Worm (Caenorhabditis elegans): ENCODE data around the gene F35H8.1.

Gene F35H8.1

DNA sequence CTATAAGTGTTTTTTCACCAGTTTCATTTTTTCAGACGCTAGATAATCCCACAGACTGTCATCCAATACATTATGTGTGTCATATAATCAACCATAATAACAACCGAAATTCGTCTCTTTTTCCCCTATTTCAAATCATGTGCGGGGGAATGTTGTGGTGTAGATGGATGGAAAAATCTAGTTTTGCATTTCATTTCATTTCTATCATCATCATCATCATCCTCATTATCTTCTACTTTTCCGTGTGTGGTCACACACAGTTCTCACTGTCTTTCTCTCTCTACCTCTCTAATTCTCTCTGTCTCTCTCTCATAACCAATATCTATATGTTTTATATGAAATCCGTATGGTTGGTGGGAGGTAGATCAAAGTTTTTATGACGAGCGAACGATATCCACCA is 20.3 kb upstream of the F35H8.1 start (continued):
- no peak for TF ChIP-seq ceh-28 (tag; optimal IDR thresholded peaks at IDR 0.05)
- TF ChIP-seq lsy-2 (tag; optimal IDR thresholded peaks at IDR 0.05) = no peak
- no peak for TF ChIP-seq dmd-8 (GFP tag; IDR thresholded peaks at IDR 0.05)
- TF ChIP-seq aha-1 (tag) = no peak
- TF ChIP-seq egl-27 (tag; optimal IDR thresholded peaks at IDR 0.05) = no peak
- TF ChIP-seq tra-1 (GFP tag; IDR thresholded peaks at IDR 0.05) = no peak
- peak in 1 of 2 experiments; percentile 8 for TF ChIP-seq mdl-1 (tag; optimal IDR thresholded peaks at IDR 0.05)

DNA sequence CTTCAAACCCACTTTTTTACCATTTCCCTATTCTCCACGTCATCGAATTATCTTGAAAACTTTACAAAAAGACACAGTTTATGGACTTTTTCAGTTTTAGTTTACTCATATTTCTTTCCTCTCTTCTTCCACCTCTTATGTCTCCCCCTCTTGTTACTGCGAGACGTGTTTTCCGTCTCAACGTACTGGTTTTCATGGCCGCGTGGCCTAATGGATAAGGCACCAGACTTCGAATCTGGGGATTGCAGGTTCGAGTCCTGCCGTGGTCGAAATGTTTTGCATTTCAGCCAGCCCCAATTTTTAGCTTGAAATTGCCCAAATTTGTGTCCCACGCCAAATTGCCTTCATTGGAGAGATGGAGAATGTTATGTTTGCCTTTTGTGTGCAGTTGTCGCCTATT is 13.0 kb upstream of the F35H8.1 start:
- TF ChIP-seq madf-9 (GFP tag; conservative IDR thresholded peaks at IDR 0.05) = peak; percentile 80
- no peak for TF ChIP-seq nhr-237 (tag; optimal IDR thresholded peaks at IDR 0.05)
- TF ChIP-seq mes-2 (tag; optimal IDR thresholded peaks at IDR 0.05; ENCODE audit: poor library complexity, severe bottlenecking) = peak; percentile 73
- no peak for TF ChIP-seq skn-1 (tag; optimal IDR thresholded peaks at IDR 0.05)
- peak; percentile 73 for TF ChIP-seq snpc-1.2 (GFP tag; IDR thresholded peaks at IDR 0.05)
- TF ChIP-seq nhr-111 (GFP tag; optimal IDR thresholded peaks at IDR 0.05) = peak; percentile 67
- peak; percentile 50 for TF ChIP-seq rbr-2 (tag; optimal IDR thresholded peaks at IDR 0.05)
- peak; percentile 88; the same call in 1 of the 2 replicates for TF ChIP-seq pha-4 (GFP tag; IDR thresholded peaks at IDR 0.05)
- TF ChIP-seq pha-4 (tag; optimal IDR thresholded peaks at IDR 0.05) = no peak
- TF ChIP-seq nhr-102 (tag; optimal IDR thresholded peaks at IDR 0.05) = peak; percentile 50
- peak; percentile 65; the same call in 1 of the 2 replicates for TF ChIP-seq T26A8.4 (GFP tag; IDR thresholded peaks at IDR 0.05)
- TF ChIP-seq nhr-41 (GFP tag; IDR thresholded peaks at IDR 0.05) = peak; percentile 82; the same call in 1 of the 2 replicates
- no peak for TF ChIP-seq unc-62 (GFP tag; optimal IDR thresholded peaks at IDR 0.05 in 1 of 2)
- no peak for TF ChIP-seq unc-62 (tag; optimal IDR thresholded peaks at IDR 0.05)
- TF ChIP-seq fkh-10 (GFP tag; optimal IDR thresholded peaks at IDR 0.05) = no peak
- peak; percentile 71 for TF ChIP-seq nhr-11 (tag; optimal IDR thresholded peaks at IDR 0.05)
- no peak for TF ChIP-seq jun-1 (tag; optimal IDR thresholded peaks at IDR 0.05)
- TF ChIP-seq lin-13 (GFP tag; optimal IDR thresholded peaks at IDR 0.05) = peak; percentile 5
- no peak for TF ChIP-seq snpc-4 (tag; optimal IDR thresholded peaks at IDR 0.05)
- TF ChIP-seq hlh-30 (tag; optimal IDR thresholded peaks at IDR 0.05; ENCODE audit: insufficient read depth) = peak; percentile 54
- TF ChIP-seq lim-7 (GFP tag; IDR thresholded peaks at IDR 0.05) = peak; percentile 97
- TF ChIP-seq tag-97 (GFP tag; IDR thresholded peaks at IDR 0.05) = no peak
- peak; percentile 41 for TF ChIP-seq dve-1 (tag; optimal IDR thresholded peaks at IDR 0.05; ENCODE audit: insufficient read depth)
- no peak for TF ChIP-seq nhr-77 (tag; optimal IDR thresholded peaks at IDR 0.05)
- TF ChIP-seq D1046.2 (GFP tag; IDR thresholded peaks at IDR 0.05) = peak; percentile 85
- TF ChIP-seq daf-19 (GFP tag; conservative IDR thresholded peaks at IDR 0.05) = no peak
- TF ChIP-seq nhr-42 (GFP tag; IDR thresholded peaks at IDR 0.05) = no peak
- TF ChIP-seq F26F4.8 (GFP tag; conservative IDR thresholded peaks at IDR 0.05) = peak; percentile 97
- TF ChIP-seq lin-15B (tag; optimal IDR thresholded peaks at IDR 0.05) = no peak
- peak; percentile 64 for TF ChIP-seq mxl-3 (GFP tag; optimal IDR thresholded peaks at IDR 0.05)
- no peak for TF ChIP-seq F10B5.3 (tag; optimal IDR thresholded peaks at IDR 0.05)
- TF ChIP-seq php-3 (GFP tag; IDR thresholded peaks at IDR 0.05) = peak; percentile 69; the same call in 1 of the 2 replicates
- TF ChIP-seq Y75B8A.6 (GFP tag; IDR thresholded peaks at IDR 0.05) = peak; percentile 72; the same call in 1 of the 2 replicates
- TF ChIP-seq pqm-1 (tag; optimal IDR thresholded peaks at IDR 0.05) = no peak
- TF ChIP-seq nhr-10 (tag; optimal IDR thresholded peaks at IDR 0.05) = no peak
- no peak for TF ChIP-seq nhr-76 (tag; optimal IDR thresholded peaks at IDR 0.05)
- no peak for TF ChIP-seq zfp-2 (tag; optimal IDR thresholded peaks at IDR 0.05)
- TF ChIP-seq nhr-48 (tag; optimal IDR thresholded peaks at IDR 0.05) = peak; percentile 62
- TF ChIP-seq hif-1 (tag; optimal IDR thresholded peaks at IDR 0.05) = peak in 1 of 2 experiments; percentile 38
- TF ChIP-seq ctbp-1 (GFP tag; IDR thresholded peaks at IDR 0.05) = peak; percentile 78
- TF ChIP-seq egl-27 (tag; optimal IDR thresholded peaks at IDR 0.05) = no peak
- TF ChIP-seq spr-1 (tag; optimal IDR thresholded peaks at IDR 0.05) = peak; percentile 70
- TF ChIP-seq T20F7.1 (GFP tag; optimal IDR thresholded peaks at IDR 0.05) = peak; percentile 78
- no peak for TF ChIP-seq lin-39 (tag; optimal IDR thresholded peaks at IDR 0.05)
- TF ChIP-seq lsy-2 (tag; optimal IDR thresholded peaks at IDR 0.05) = peak in 1 of 2 experiments; percentile 29
